Fruit fly (Drosophila melanogaster) ovary, adult (tissue): ENCODE results near the gene CG12105.
A peak's percentile ranks its signal among the peaks of the same experiment; 100 is the strongest.

ENCODE experiments used
- CG17801 ChIP-seq: fragments of 200-800 bp; optimal IDR thresholded peaks from 2 replicates; lab custom pipeline; 2019; ENCODE audit warnings: missing biosample characterization, mild to moderate bottlenecking, missing genetic modification characterization, moderate library complexity; ENCODE audit not compliant: partially characterized antibody

CG12105 gene

DNA sequence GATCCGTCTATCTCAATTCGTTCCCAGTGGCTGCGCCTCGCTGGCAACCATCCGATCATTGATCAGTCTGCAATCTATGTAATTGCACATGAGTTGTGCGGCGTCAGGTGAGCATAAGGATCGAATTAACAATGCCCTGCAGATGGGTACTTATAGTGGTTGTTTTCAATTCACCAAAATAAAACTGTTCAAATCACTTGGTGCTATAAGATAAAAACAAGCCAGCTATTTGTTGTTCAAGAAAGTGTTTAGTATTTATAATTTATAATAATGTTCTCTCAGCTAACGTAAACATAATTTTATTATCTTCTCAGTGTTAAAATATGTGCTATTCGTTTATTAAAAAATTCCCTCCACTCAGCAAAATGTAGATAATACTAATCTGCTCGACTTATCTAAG lies at the start of gene CG12105:
Gene CG12105 (minus strand): TSS at position 101 of the 400 bp plus-strand sequence.
- no peak for TF ChIP-seq CG17801

DNA sequence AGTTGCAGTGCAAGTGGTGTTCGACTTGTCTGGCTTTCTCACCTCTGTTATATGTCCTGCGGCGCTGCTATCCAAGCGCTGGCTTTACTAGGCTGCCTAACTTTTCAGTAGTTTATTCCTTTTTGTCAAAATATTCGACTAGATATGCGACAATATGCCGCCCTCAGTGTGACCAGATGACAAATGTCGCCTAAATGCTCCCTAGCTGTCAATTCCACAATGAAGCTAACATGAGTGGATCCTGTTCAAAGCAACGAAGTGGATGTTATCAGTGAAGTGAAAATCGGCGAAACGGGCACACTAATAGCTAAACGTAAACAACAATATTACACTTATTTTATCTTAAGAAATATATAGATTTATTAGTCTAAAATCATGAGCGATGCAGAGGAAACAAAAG lies 49.3 kb upstream of the CG12105 start, which contains the start of the genes Srrm234 and CG7974:
Gene Srrm234 (minus strand): TSS at position 189 of the 400 bp plus-strand sequence.
Gene CG7974 (plus strand): TSS at position 263 of the 400 bp plus-strand sequence.
- peak; percentile 15 for TF ChIP-seq CG17801

DNA sequence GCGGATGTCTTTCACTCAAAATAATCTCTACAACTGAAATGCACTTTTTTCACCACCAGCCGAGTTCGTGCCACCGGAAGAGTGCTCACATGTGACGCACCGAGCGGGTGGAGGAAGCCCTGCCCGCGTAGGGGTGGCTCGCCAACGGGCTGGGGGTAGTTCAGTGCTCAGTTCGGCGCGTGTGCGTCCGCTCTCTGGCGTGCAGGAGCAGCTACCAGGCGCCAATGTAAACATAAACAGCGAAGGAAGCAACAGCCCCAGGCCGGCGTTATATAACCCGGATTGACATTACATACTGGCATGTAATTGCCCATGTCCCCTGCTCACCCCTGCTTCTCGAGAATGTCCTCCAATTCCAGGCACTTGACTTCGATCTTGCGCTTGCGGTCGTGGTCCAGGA lies 48.6 kb upstream of the CG12105 start:
- no peak for TF ChIP-seq CG17801

DNA sequence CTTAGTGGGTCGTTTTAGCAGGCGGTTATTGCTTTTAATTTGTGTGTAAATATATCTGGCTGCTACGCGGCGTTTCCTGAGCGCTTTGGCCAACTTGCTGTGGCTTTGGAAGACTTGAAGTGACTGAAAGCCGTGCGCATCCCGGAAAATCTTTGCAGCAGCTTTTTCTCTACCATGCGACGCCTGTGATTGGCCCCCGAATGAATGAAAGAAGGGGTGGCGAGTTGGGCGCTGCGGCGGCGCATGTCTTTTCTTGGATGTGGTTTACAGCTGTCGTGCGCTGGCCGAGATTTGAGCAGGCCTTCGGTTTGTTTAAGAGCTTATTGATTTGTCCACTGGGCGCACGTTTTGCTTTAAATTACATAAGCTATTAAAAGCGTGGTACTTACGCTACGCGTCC lies 47.9 kb upstream of the CG12105 start:
- no peak for TF ChIP-seq CG17801

DNA sequence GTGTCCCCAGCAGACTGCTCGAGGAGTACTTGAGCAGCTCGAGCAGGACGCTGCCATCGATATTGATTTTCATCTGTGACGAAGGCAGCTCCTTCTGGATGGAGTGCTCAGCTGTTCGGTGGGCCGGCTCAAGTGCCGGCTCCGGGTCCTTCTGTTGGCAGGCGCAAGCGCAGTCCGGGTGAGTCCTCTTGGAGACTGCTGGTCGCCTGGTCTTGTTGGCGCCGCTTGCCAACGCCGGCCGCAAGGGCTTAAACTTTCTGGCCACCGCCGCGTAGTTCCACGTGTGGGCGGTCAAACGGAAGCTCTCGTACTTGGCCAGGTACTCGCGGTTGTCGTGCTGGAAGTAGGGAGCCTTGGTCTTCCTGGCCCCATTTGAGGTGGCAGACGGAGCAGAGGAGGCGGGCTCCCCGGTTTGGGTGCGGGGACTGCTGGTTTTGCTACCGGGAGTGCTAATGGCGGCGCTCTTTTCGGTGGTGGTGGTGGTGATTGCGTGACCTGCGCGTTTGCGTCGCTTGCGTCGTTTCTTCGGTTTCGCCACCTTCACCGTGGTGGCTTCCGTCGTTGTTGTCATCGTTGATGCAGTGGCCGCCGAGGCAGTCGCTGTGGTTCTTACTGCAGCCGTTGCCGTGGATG lies 46.3 kb upstream of the CG12105 start:
- TF ChIP-seq CG17801, result no peak

DNA sequence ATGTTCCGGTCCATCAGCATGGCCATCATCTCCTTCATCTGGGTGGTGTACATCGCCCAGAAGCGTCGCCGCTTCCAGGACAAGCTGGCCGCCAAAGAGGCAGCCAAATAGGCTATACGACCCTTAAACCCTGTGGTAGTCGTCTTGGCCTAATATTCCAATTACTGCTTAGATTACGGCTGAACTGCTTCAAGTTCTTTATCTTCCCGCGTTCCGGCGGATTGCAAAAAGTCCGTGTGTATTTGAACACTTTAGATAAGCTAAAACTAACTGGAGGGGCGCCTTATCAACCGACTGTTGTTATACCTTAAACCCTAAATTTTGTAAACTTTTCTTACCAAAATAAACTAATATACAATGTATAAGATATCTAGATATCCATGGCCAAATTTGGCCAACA lies 38.2 kb upstream of the CG12105 start:
- no peak for TF ChIP-seq CG17801

DNA sequence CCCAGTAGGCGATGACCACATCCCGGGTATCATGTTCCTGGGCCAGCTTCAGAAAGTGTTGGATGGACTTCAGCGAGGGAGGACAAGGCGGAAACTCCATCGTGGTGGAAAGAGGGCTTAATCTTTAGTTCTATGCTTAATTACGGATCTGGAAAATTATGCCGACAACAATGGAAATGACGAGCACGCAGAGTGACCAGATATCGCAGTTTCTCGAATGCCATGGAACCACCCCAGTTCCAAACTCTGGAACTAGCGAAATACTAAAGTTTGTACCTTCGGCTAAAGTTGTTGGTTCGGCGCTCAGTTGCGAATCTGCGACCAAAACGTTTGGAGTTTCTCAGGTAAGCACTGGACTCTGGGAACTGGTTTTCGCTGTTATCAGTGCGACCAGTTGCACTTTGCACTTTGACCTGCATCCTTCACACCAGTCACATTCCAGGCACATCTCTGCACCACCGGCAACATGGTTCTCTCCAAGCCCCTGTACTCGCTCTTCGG lies 37.1 kb upstream of the CG12105 start, which contains the start of the genes CG7970 and Vta1:
Gene CG7970 (plus strand): TSS at position 51 of the 501 bp plus-strand sequence.
Gene Vta1 (minus strand): TSS at position 201 of the 501 bp plus-strand sequence.
- TF ChIP-seq CG17801, result peak; percentile 57

DNA sequence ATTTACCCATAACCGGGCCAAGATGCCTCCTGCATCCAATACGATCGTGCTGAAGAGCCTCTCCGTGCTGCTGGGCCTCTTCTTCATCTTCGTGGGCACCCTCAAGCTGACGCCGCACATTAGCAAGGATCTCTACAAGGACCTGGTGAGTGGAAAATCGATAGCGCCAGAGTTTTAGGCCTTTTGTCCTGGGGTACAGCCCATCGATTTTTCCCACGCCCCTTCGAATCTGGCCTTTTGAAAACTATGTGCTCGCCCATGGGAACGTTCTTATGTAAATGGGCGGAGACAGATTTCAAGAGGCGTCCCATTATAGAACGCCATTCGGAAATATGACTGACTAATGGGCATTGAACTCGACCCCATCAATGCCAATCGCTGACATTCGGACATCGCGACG lies 33.8 kb upstream of the CG12105 start:
- TF ChIP-seq CG17801, result no peak

DNA sequence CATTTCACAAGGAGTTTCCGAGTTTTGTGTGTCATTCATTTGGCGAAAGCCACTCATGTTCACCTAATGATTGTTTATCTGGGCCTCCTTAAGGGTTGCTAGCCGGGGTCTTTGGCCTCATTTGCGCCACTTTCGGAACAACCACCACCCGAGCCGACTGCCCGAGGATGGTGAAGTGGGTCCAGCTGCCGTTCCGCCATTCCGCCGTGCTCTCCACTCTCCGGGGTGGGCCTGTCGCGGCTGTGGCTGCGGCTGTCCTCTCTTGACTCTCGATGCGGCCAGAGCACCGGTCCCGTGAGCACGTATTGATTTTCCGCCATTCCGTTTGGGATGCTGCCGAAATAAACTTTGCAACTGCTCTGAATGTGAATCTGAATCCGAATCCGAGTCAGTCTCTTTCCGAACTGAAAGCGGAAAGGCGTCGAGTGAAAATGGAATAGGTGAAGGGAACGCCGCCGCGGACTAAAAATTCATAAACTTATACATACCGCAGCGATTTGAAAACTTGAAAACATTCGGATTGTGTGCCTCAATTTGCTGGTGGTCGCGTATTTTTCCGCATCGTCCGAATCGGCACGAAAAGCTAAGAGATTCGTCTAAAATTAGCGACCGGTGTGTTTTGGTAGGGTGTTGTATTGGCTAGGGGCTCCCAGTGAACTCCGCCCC lies 33.2 kb upstream of the CG12105 start, which contains the start of gene CG13920:
Gene CG13920 (plus strand): TSS at position 255 of the 666 bp plus-strand sequence.
- TF ChIP-seq CG17801, result no peak

DNA sequence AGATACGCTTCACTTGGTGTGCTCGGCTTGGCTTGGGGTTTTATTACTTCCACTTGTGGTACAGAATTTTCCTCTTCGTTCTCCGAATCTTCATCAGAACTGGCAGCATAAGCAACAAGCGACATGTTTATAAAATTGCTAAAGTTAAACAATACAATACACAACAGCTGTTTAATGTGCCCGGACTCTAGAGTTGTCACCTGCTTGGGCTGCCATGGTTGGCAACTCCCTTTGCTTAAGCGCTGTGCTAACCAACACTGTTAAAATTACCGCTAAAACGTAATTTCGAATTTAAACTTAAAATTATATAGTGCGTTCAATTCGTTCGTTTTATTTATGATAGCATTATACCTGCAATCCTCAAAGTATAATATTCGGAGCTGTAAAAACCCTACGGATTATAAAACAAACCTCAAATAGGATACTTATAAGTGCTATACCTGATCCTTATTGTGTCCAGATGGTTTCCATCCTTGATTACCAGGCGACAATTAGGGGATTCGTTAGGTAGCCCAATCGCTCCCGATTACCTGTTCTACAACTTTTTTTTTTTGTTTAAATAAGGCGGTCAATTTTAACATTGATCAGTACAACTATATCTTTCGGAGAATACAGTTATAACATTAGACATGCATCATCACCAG lies 31.8 kb upstream of the CG12105 start, which contains the start of the genes CG17249 and Bro:
Gene CG17249 (minus strand): TSS at position 189 of the 644 bp plus-strand sequence.
Gene Bro (plus strand): TSS at position 594 of the 644 bp plus-strand sequence.
- TF ChIP-seq CG17801, result no peak

DNA sequence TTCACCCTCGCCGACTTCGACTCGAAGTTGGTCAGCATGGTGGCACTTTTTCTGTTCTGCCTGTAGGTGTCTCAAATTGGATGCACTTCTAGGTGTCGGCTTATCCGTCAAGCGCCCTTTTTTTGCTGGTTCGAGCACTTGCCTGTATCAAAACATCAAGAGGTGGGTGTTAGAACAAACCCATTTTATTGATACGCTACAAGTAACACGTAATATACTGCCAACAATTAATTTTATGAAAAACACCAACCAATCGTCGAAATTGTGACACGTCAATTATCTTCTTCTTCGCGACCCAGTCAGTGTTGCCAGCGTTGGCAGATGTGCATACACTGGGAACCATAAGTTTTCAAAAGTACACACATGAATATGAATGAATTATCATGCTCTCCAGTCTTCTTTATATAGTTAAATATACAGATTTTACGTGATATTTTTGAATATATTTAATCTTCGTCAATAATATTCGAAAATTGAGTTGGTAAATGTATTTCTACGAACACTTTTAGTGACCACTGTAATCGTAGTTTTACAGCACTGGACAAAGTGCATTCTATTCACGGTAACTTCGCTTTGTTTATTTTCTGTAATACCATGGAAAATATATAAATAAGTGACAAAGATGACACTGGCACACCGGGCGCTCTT lies 29.4 kb upstream of the CG12105 start, which contains the start of the genes alphaCOP and CG13919:
Gene alphaCOP (minus strand): TSS at position 280 of the 648 bp plus-strand sequence.
Gene CG13919 (plus strand): TSS at position 548 of the 648 bp plus-strand sequence.
- TF ChIP-seq CG17801, result peak; percentile 97

DNA sequence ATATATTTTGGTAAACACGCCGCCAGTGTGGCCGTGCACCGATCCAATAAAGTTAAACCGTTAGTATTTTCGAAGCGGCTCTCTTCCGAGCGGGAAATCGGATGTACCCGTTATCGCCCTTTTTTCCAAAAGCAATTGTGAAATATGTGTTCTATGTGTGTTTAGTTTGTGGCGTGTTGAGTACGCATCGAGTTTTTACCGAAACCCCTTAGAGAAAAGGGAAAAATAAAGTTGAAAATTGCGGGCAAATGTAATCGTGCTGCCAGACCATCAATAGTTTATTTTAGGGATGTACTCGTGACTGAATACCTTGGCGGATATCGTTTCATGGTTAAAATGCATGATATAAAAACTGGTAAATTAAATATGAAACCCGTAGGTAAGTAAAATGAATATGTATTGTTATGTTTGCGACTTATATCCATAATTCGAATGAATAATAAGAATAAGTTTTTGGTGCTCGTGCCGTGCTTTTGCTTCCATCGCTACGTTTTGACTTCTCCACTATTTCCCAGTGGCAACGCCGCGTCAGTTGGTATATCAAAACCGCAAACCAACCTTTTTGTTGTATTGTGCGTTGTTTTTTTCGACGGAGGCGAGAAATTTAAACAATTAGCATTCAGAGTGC lies 23.7 kb upstream of the CG12105 start, which contains the start of the genes Mettl2 and Bgb:
Gene Mettl2 (minus strand): TSS at position 51 of the 628 bp plus-strand sequence.
Gene Bgb (plus strand): TSS at position 527 of the 628 bp plus-strand sequence.
- peak; percentile 77 for TF ChIP-seq CG17801

DNA sequence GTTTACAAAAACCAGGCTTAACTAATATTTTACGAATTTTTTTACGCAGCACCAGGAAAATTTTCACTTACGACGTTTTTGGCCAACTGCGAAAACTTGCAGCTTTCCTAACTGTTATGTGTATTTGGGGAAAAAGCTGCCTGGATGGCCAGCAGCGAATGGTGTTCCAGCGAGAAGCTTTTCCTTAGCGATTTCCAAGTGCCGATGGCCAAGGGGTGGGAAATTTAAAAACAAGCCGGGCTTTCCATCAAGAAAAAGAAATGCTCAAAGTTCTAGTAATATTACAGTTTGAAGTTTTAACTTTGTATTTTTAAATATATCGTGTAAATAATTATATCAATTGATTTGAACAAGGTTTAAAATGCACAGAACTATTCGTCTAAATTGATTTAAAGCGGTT lies 22.1 kb upstream of the CG12105 start, which contains the start of gene nSyb:
Gene nSyb (minus strand): TSS at position 101 of the 400 bp plus-strand sequence.
- no peak for TF ChIP-seq CG17801

DNA sequence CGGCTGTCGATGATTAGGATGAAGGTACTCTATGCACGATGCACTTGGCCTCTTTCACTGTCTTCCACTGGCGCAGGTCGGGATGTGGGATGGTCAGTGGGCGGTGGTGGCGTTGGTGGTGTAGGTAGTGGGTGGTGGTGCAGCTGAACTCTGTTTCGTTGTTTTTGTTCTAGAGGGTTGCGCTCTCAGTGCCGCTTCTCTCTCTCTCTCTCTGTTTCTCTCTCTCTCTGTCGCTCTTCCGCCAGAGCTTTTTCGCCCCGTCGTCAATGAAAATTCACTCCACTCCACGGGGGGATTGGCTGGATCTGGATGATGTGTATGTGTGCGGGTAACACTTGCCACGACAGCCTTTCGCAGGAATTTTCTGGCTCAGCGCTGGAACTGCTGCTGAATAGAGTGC lies 21.3 kb upstream of the CG12105 start:
- TF ChIP-seq CG17801, result no peak

DNA sequence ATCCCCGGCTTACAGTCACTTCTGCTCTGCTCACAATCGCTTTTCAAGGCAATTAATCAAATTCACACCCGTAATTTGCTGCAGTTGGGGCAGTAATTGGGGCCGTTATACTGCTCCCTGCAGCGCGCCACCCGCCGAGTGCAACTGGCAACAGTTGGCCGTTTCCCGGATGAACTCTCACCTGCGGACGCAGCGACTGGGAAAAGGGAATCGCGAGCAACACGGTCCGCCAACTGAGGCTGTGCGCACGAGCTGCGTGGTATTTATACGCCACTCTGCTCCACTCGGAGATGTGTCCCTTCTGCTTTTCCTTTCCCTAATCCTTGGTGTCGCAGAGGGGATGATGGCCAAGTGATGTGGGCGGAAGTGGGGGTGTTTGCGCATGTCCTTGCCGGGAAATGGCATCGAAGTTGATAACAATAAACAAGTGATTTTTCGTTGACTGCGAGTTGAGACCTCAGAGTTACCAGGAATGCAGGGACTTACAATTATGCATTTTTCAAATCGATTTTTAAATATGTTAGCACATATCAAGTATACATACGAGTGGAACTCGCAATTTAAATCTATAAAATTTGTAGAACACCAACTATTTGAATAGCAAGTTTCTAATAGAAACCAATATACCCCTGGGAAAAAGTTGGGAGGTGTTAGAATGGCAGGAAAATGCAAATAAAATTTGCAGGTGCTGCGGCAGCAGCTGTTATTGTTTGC lies 13.6 kb upstream of the CG12105 start, which contains the start of gene GC:
Gene GC (minus strand): TSS at position 238 of the 714 bp plus-strand sequence.
- TF ChIP-seq CG17801, result no peak
